Worm (Caenorhabditis elegans): ENCODE measurements around the gene Y105C5B.5.

DNA sequence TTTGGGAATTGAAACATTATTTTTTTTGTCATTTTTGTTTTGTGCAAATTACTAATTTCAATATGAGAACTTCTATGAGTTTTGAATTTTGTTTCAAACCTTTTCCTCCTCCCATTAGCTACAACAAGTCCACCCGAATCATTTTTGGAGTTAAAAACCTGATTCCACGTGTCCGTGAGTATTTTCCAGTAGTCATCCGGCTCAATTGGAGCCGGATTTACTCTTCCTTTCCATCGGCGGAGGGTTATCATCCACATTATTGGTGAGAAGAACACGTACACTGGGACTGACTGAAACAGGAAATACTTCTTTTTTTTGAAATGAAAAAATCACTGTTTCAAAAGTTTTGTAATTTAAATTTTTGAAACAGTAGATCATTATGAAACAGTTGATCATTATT is 22.0 kb upstream of the Y105C5B.5 start:
- TF ChIP-seq med-1 (GFP tag; optimal IDR thresholded peaks at IDR 0.05; ENCODE audit: insufficient read depth) (no peak), klf-2 (GFP tag; conservative IDR thresholded peaks at IDR 0.05) (no peak)
